Fruit fly (Drosophila melanogaster): ENCODE results near the gene Pif1B.

Gene Pif1B

dm6 chr3R:8726632-8727031 is 74.3 kb downstream of the Pif1B start, which contains the start of gene CG8159:
Gene CG8159 (plus strand): TSS chr3R:8726854.
- TF ChIP-seq EcR (GFP tag; optimal IDR thresholded peaks at IDR 0.05) (no peak), Dll (optimal IDR thresholded peaks at IDR 0.05) (no peak)

dm6 chr3R:8725179-8725578 is 75.8 kb downstream of the Pif1B start, which contains the start of gene ouib:
Gene ouib (plus strand): TSS chr3R:8725479.
- TF ChIP-seq psq (optimal IDR thresholded peaks at IDR 0.05) (no peak), Dll (optimal IDR thresholded peaks at IDR 0.05) (no peak), pan (optimal IDR thresholded peaks at IDR 0.05) (no peak), EcR (GFP tag; optimal IDR thresholded peaks at IDR 0.05) (no peak), CG8478 (optimal IDR thresholded peaks at IDR 0.05) (no peak), usp (GFP tag; optimal IDR thresholded peaks at IDR 0.05) (no peak)
